Fruit fly (Drosophila melanogaster) Kc167 (cell line): ENCODE data around the gene Samuel.

Source experiments
- insv ChIP-seq: fragments of >200 bp; optimal IDR thresholded peaks from 3 replicates; lab custom pipeline; 2018; ENCODE audit warnings: missing external identifiers
- ttk ChIP-seq: sonication (Bioruptor generic); optimal IDR thresholded peaks from 2 replicates; lab custom pipeline; 2017; ENCODE audit warnings: missing external identifiers

DNA sequence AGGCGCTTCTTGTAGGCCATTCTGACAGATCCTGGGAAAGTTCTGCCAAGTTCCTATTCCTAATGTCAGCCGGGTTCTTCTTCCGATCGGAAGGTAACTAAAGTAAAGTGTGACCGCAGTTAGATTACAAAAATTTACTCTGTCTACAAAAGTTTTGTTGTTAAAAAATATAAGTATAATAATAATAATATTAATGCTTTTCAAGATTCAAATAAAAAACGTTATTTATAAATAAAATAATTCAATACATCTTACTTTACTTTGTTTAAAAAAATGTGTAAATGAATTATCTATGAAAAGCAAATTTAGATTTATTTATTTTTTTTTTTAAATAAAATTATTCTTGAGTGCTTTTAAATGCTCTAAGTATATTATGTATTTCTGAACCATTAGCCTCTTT is 91.6 kb downstream of the Samuel start, which contains the start of gene abo:
- no peak for TF ChIP-seq insv (lab: Kevin White, UChicago)
- TF ChIP-seq ttk (lab: Kevin White, UChicago) = no peak
